Fruit fly (Drosophila melanogaster) whole organism, pupa: Measurements from ENCODE around the gene yellow-f.

Experiments used
- CG13204 ChIP-seq: fragments of 200-800 bp; sonication (Bioruptor generic); optimal IDR thresholded peaks from 2 replicates; lab custom pipeline; 2018; ENCODE audit warnings: missing biosample characterization, mild to moderate bottlenecking, missing genetic modification characterization, moderate library complexity
- CG8159 ChIP-seq: fragments of 200-800 bp; sonication (Bioruptor generic); optimal IDR thresholded peaks from 3 replicates; lab custom pipeline; 2018; ENCODE audit warnings: missing biosample characterization, mild to moderate bottlenecking, missing genetic modification characterization, moderate library complexity
- CG8301 ChIP-seq: fragments of 200-800 bp; sonication (Bioruptor generic); optimal IDR thresholded peaks from 2 replicates; lab custom pipeline; 2018; ENCODE audit warnings: missing biosample characterization, mild to moderate bottlenecking, missing genetic modification characterization
- CG9948 ChIP-seq: fragments of 200-800 bp; sonication (Bioruptor generic); optimal IDR thresholded peaks from 2 replicates; lab custom pipeline; 2018; ENCODE audit warnings: missing biosample characterization, mild to moderate bottlenecking, missing genetic modification characterization, moderate library complexity
- D1 ChIP-seq: fragments of 200-800 bp; sonication (Bioruptor generic); optimal IDR thresholded peaks from 2 replicates; lab custom pipeline; 2018; ENCODE audit warnings: missing biosample characterization, mild to moderate bottlenecking, missing genetic modification characterization, moderate library complexity
- EcR ChIP-seq: fragments of 200-800 bp; sonication (Bioruptor generic); optimal IDR thresholded peaks from 3 replicates; lab custom pipeline; 2019; ENCODE audit warnings: missing biosample characterization, missing genetic modification characterization, mild to moderate bottlenecking, moderate library complexity, missing genetic modification reagents
- Pif1A ChIP-seq: fragments of 200-800 bp; sonication (Bioruptor generic); optimal IDR thresholded peaks from 3 replicates; lab custom pipeline; 2016; ENCODE audit warnings: missing biosample characterization, missing genetic modification characterization
- Pif1B ChIP-seq: fragments of 200-800 bp; sonication (Bioruptor generic); optimal IDR thresholded peaks from 3 replicates; lab custom pipeline; 2016; ENCODE audit warnings: missing biosample characterization, missing genetic modification characterization
- gl ChIP-seq: fragments of 200-800 bp; sonication (Bioruptor generic); optimal IDR thresholded peaks from 2 replicates; lab custom pipeline; 2018; ENCODE audit warnings: missing biosample characterization, mild to moderate bottlenecking, missing genetic modification characterization

dm6 chr3R:12982982-12983633 is 9.9 kb downstream of the yellow-f start:
- TF ChIP-seq CG9948 (tag; lab: Kevin White, UChicago): no peak
- no peak for TF ChIP-seq EcR (GFP tag; lab: Kevin White, UChicago)
- no peak for TF ChIP-seq Pif1A (GFP tag; lab: Kevin White, UChicago)
- TF ChIP-seq CG8159: no peak
- TF ChIP-seq CG8301: no peak
- TF ChIP-seq gl (tag; lab: Kevin White, UChicago): no peak
- TF ChIP-seq Pif1B: no peak
- TF ChIP-seq CG13204: no peak
- TF ChIP-seq D1 (tag; lab: Kevin White, UChicago): no peak
